Worm (Caenorhabditis elegans): Measurements from ENCODE around the gene T21C9.6.

DNA sequence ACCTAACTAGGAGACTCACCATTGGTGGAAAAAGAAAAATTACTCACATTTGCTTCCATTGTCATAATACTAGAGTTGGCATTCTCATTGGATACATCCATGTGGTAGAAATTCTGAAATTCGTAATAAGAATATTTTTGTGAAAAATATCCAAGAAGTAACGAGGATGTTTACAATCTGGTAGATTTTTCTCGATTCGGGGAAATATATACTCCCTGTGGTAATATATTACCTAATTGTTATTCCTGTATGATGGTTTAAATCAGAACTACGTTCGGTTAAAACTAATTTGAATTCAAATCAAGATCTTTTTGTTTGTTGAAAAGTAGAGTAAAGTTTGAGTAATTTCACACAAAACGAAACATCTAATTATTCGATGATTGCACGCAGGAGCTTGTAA lies 32.7 kb upstream of the T21C9.6 start, which contains the start of gene srd-34:
- TF ChIP-seq snpc-4 (GFP tag; optimal IDR thresholded peaks at IDR 0.05): no peak
- no peak for TF ChIP-seq snpc-4 (tag; optimal IDR thresholded peaks at IDR 0.05)
- no peak for TF ChIP-seq lag-1 (GFP tag; IDR thresholded peaks at IDR 0.05)
- TF ChIP-seq tbp1 (GFP tag; optimal IDR thresholded peaks at IDR 0.05): no peak
- TF ChIP-seq ama-1 (optimal IDR thresholded peaks at IDR 0.05): no peak
- TF ChIP-seq ama-1 (GFP tag; optimal IDR thresholded peaks at IDR 0.05): no peak
- no peak for TF ChIP-seq atf-7 (tag; optimal IDR thresholded peaks at IDR 0.05)
